Fruit fly (Drosophila melanogaster) whole organism, embryonic: ENCODE data around the gene CG4914.

Experiments
- CG10321 ChIP-seq: fragments of 200-800 bp; sonication (Bioruptor generic); IDR thresholded peaks from 2 replicates; pipeline ENCODE4 v1.3.6; 2022; ENCODE audit warnings: missing biosample characterization, missing genetic modification characterization
- CG10366 ChIP-seq: fragments of 200-800 bp; sonication (Bioruptor generic); IDR thresholded peaks from 2 replicates; pipeline ENCODE4 v1.3.6; 2022; ENCODE audit warnings: missing biosample characterization, missing genetic modification characterization
- CG10431 ChIP-seq: fragments of 200-800 bp; sonication (Bioruptor generic); optimal IDR thresholded peaks from 3 replicates; lab custom pipeline; 2018; ENCODE audit warnings: missing biosample characterization, mild to moderate bottlenecking, missing genetic modification characterization
- CG11504 ChIP-seq: fragments of 200-800 bp; sonication (Bioruptor generic); optimal IDR thresholded peaks from 3 replicates; lab custom pipeline; 2019; ENCODE audit warnings: missing biosample characterization, mild to moderate bottlenecking, missing genetic modification characterization, moderate library complexity
- CG11560 ChIP-seq: fragments of 200-800 bp; sonication (Bioruptor generic); IDR thresholded peaks from 3 replicates; pipeline ENCODE4 v1.3.6; 2022; ENCODE audit warnings: missing biosample characterization, missing genetic modification characterization
- CG12155 ChIP-seq: fragments of 200-800 bp; sonication (Bioruptor generic); optimal IDR thresholded peaks from 3 replicates; lab custom pipeline; 2016; ENCODE audit warnings: missing biosample characterization, missing genetic modification characterization
- CG12391 ChIP-seq: fragments of 200-800 bp; sonication (Bioruptor generic); optimal IDR thresholded peaks from 3 replicates; lab custom pipeline; 2018; ENCODE audit warnings: missing biosample characterization, mild to moderate bottlenecking, missing genetic modification characterization, moderate library complexity
- CG15073 ChIP-seq: fragments of 200-800 bp; sonication (Bioruptor generic); optimal IDR thresholded peaks from 2 replicates; lab custom pipeline; 2016; ENCODE audit warnings: missing biosample characterization, missing genetic modification characterization
- CG15601 ChIP-seq: fragments of 200-800 bp; sonication (Bioruptor generic); optimal IDR thresholded peaks from 3 replicates; lab custom pipeline; 2019; ENCODE audit warnings: missing biosample characterization, mild to moderate bottlenecking, missing genetic modification characterization, moderate library complexity
- CG17359 ChIP-seq: fragments of 200-800 bp; sonication (Bioruptor generic); optimal IDR thresholded peaks from 3 replicates; lab custom pipeline; 2018; ENCODE audit warnings: missing biosample characterization, mild to moderate bottlenecking, missing genetic modification characterization, moderate library complexity
- CG17568 ChIP-seq: fragments of 200-800 bp; sonication (Bioruptor generic); optimal IDR thresholded peaks from 2 replicates; lab custom pipeline; 2018; ENCODE audit warnings: missing biosample characterization, mild to moderate bottlenecking, missing genetic modification characterization, moderate library complexity
- CG2712 ChIP-seq: fragments of 200-800 bp; optimal IDR thresholded peaks from 3 replicates; lab custom pipeline; 2019; ENCODE audit warnings: missing biosample characterization, mild to moderate bottlenecking, missing genetic modification characterization, moderate library complexity
- CG2889 ChIP-seq: fragments of 200-800 bp; sonication (Bioruptor generic); IDR thresholded peaks from 3 replicates; pipeline ENCODE4 v1.3.6; 2022; ENCODE audit warnings: missing biosample characterization, missing genetic modification characterization
- CG32532 ChIP-seq: fragments of 200-800 bp; sonication (Bioruptor generic); IDR thresholded peaks from 2 replicates; pipeline ENCODE4 v1.3.6; 2022; ENCODE audit warnings: missing biosample characterization, missing genetic modification characterization
- CG7839 ChIP-seq: fragments of 200-800 bp; sonication (Bioruptor generic); optimal IDR thresholded peaks from 3 replicates; lab custom pipeline; 2018; ENCODE audit warnings: missing biosample characterization, mild to moderate bottlenecking, missing genetic modification characterization, moderate library complexity
- CG8281 ChIP-seq: fragments of 200-800 bp; sonication (Bioruptor generic); optimal IDR thresholded peaks from 2 replicates; lab custom pipeline; 2018; ENCODE audit warnings: missing biosample characterization, mild to moderate bottlenecking, missing genetic modification characterization, moderate library complexity
- CG9609 ChIP-seq: fragments of 200-800 bp; sonication (Bioruptor generic); optimal IDR thresholded peaks from 3 replicates; lab custom pipeline; 2016; ENCODE audit warnings: missing biosample characterization, missing genetic modification characterization
- CG9876 ChIP-seq: fragments of 200-800 bp; sonication (Bioruptor generic); optimal IDR thresholded peaks from 2 replicates; lab custom pipeline; 2016; ENCODE audit warnings: missing biosample characterization, missing genetic modification characterization
- CTCF ChIP-seq: fragments of 200-800 bp; sonication (Bioruptor generic); optimal IDR thresholded peaks from 2 replicates; lab custom pipeline; 2017; ENCODE audit warnings: missing biosample characterization, mild to moderate bottlenecking, missing genetic modification characterization, moderate library complexity
- Dip2 ChIP-seq: fragments of 200-800 bp; sonication (Bioruptor generic); IDR thresholded peaks from 2 replicates; pipeline ENCODE4 v1.3.6; 2022; ENCODE audit warnings: missing biosample characterization, missing genetic modification characterization
- Fer2 ChIP-seq: fragments of 200-800 bp; sonication (Bioruptor generic); optimal IDR thresholded peaks from 2 replicates; lab custom pipeline; 2018; ENCODE audit warnings: missing biosample characterization, mild to moderate bottlenecking, missing genetic modification characterization, moderate library complexity
- GATAe ChIP-seq: fragments of 200-800 bp; sonication (Bioruptor generic); conservative IDR thresholded peaks from 2 replicates; pipeline ENCODE4 v1.3.6; 2022; ENCODE audit warnings: missing biosample characterization, missing genetic modification characterization
- H15 ChIP-seq: fragments of 200-800 bp; sonication (Bioruptor generic); IDR thresholded peaks from 3 replicates; pipeline ENCODE4 v1.3.6; 2022; ENCODE audit warnings: missing biosample characterization, missing genetic modification characterization
- HHEX ChIP-seq: fragments of 200-800 bp; sonication (Bioruptor generic); optimal IDR thresholded peaks from 3 replicates; lab custom pipeline; 2017; ENCODE audit warnings: missing biosample characterization, mild to moderate bottlenecking, missing genetic modification characterization, missing genetic modification reagents
- HLH4C ChIP-seq: fragments of 200-800 bp; sonication (Bioruptor generic); IDR thresholded peaks from 3 replicates; pipeline ENCODE4 v1.3.6; 2022; ENCODE audit warnings: missing biosample characterization, missing genetic modification characterization; ENCODE audit not compliant: partially characterized antibody
- Kr ChIP-seq: fragments of 200-800 bp; sonication (Bioruptor generic); optimal IDR thresholded peaks from 2 replicates; lab custom pipeline; 2017; ENCODE audit warnings: missing biosample characterization, mild to moderate bottlenecking, missing genetic modification characterization
- Mrtf ChIP-seq: fragments of 200-800 bp; sonication (Bioruptor generic); IDR thresholded peaks from 3 replicates; pipeline ENCODE4 v1.3.6; 2022; ENCODE audit warnings: missing biosample characterization, missing genetic modification characterization
- Pdp1 ChIP-seq, 2 experiments: fragments of 200-800 bp; sonication (Bioruptor generic); optimal IDR thresholded peaks; 3 replicates each; lab custom pipeline; 2016; ENCODE audit warnings: missing biosample characterization in 2 of 2, missing genetic modification characterization in 2 of 2, mild to moderate bottlenecking in 1 of 2, moderate library complexity in 1 of 2
- TFAM ChIP-seq: fragments of 200-800 bp; sonication (Bioruptor generic); optimal IDR thresholded peaks from 2 replicates; lab custom pipeline; 2017; ENCODE audit warnings: missing biosample characterization, missing genetic modification characterization, inconsistent platforms
- Vsx1 ChIP-seq: fragments of 200-800 bp; sonication (Bioruptor generic); optimal IDR thresholded peaks from 2 replicates; lab custom pipeline; 2017; ENCODE audit warnings: missing biosample characterization, mild to moderate bottlenecking, missing genetic modification characterization, missing genetic modification reagents
- abd-A ChIP-seq: fragments of 200-800 bp; sonication (Bioruptor generic); optimal IDR thresholded peaks from 3 replicates; lab custom pipeline; 2019; ENCODE audit warnings: missing biosample characterization, mild to moderate bottlenecking, missing genetic modification characterization, moderate library complexity
- cad ChIP-seq: fragments of >200 bp; optimal IDR thresholded peaks from 2 replicates; lab custom pipeline; 2017; ENCODE audit warnings: missing biosample characterization, missing genetic modification characterization
- cas ChIP-seq: fragments of 200-800 bp; sonication (Bioruptor generic); IDR thresholded peaks from 2 replicates; pipeline ENCODE4 v1.3.6; 2022; ENCODE audit warnings: missing biosample characterization, missing genetic modification characterization
- crp ChIP-seq, 2 experiments: fragments of 200-800 bp; sonication (Bioruptor generic); optimal IDR thresholded peaks; 2 replicates in 1 of 2; 3 replicates in 1 of 2; lab custom pipeline; 2017; ENCODE audit warnings: missing biosample characterization in 2 of 2, missing genetic modification characterization in 2 of 2, mild to moderate bottlenecking in 1 of 2, moderate library complexity in 1 of 2
- dmrt99B ChIP-seq: fragments of 200-800 bp; sonication (Bioruptor generic); optimal IDR thresholded peaks from 2 replicates; lab custom pipeline; 2018; ENCODE audit warnings: missing biosample characterization, mild to moderate bottlenecking, missing genetic modification characterization, moderate library complexity
- exex ChIP-seq: fragments of 200-800 bp; sonication (Bioruptor generic); optimal IDR thresholded peaks from 4 replicates; lab custom pipeline; 2018; ENCODE audit warnings: missing biosample characterization, mild to moderate bottlenecking, missing genetic modification characterization, moderate library complexity
- grn ChIP-seq: fragments of 200-800 bp; sonication (Bioruptor generic); optimal IDR thresholded peaks from 3 replicates; lab custom pipeline; 2017; ENCODE audit warnings: missing biosample characterization, missing genetic modification characterization
- jumu ChIP-seq: fragments of 200-800 bp; sonication (Bioruptor generic); optimal IDR thresholded peaks from 3 replicates; lab custom pipeline; 2016; ENCODE audit warnings: missing biosample characterization, missing genetic modification characterization
- kah ChIP-seq: fragments of 200-800 bp; sonication (Bioruptor generic); optimal IDR thresholded peaks from 2 replicates; lab custom pipeline; 2018; ENCODE audit warnings: missing biosample characterization, mild to moderate bottlenecking, missing genetic modification characterization
- ken ChIP-seq: fragments of 200-800 bp; sonication (Bioruptor generic); IDR thresholded peaks from 3 replicates; pipeline ENCODE4 v1.3.6; 2022; ENCODE audit warnings: missing biosample characterization, missing genetic modification characterization
- lmd ChIP-seq: fragments of 200-800 bp; sonication (Bioruptor generic); IDR thresholded peaks from 2 replicates; pipeline ENCODE4 v1.3.6; 2022; ENCODE audit warnings: missing biosample characterization, missing genetic modification characterization
- mam ChIP-seq: fragments of 200-800 bp; sonication (Bioruptor generic); optimal IDR thresholded peaks from 3 replicates; lab custom pipeline; 2016; ENCODE audit warnings: missing biosample characterization, missing genetic modification characterization
- pan ChIP-seq, 4 experiments: fragments of >200 bp in 3 of 4; fragments of 200-800 bp in 1 of 4; sonication (Bioruptor generic) in 1 of 4; optimal IDR thresholded peaks in 3 of 4; IDR thresholded peaks in 1 of 4; 2 replicates each; pipeline versions ENCODE4 v1.3.6 to Lab custom; 2017 to 2022; ENCODE audit warnings: missing biosample characterization in 2 of 4, missing genetic modification characterization in 2 of 4, mixed read lengths in 1 of 4
- pb ChIP-seq: fragments of 200-800 bp; sonication (Bioruptor generic); optimal IDR thresholded peaks from 3 replicates; lab custom pipeline; 2016; ENCODE audit warnings: missing biosample characterization, missing genetic modification characterization
- row ChIP-seq: fragments of 200-800 bp; sonication (Bioruptor generic); IDR thresholded peaks from 3 replicates; pipeline ENCODE4 v1.3.6; 2022; ENCODE audit warnings: missing biosample characterization, missing genetic modification characterization
- sd ChIP-seq: fragments of 200-800 bp; sonication (Bioruptor generic); optimal IDR thresholded peaks from 3 replicates; lab custom pipeline; 2018; ENCODE audit warnings: missing biosample characterization, mild to moderate bottlenecking, missing genetic modification characterization, moderate library complexity
- sima ChIP-seq: fragments of 200-800 bp; sonication (Bioruptor generic); optimal IDR thresholded peaks from 2 replicates; lab custom pipeline; 2016; ENCODE audit warnings: missing biosample characterization, missing genetic modification characterization
- slp2 ChIP-seq: fragments of 200-800 bp; sonication (Bioruptor generic); optimal IDR thresholded peaks from 2 replicates; lab custom pipeline; 2016; ENCODE audit warnings: missing biosample characterization, missing genetic modification characterization
- sqz ChIP-seq: fragments of 200-800 bp; sonication (Bioruptor generic); optimal IDR thresholded peaks from 3 replicates; lab custom pipeline; 2018; ENCODE audit warnings: missing biosample characterization, mild to moderate bottlenecking, missing genetic modification characterization
- stwl ChIP-seq: fragments of 200-800 bp; sonication (Bioruptor generic); optimal IDR thresholded peaks from 3 replicates; lab custom pipeline; 2018; ENCODE audit warnings: missing biosample characterization, mild to moderate bottlenecking, missing genetic modification characterization, moderate library complexity
- zfh1 ChIP-seq: fragments of 200-800 bp; sonication (Bioruptor generic); IDR thresholded peaks from 3 replicates; pipeline ENCODE4 v1.3.6; 2022; ENCODE audit warnings: missing biosample characterization, missing genetic modification characterization

Gene CG4914

DNA sequence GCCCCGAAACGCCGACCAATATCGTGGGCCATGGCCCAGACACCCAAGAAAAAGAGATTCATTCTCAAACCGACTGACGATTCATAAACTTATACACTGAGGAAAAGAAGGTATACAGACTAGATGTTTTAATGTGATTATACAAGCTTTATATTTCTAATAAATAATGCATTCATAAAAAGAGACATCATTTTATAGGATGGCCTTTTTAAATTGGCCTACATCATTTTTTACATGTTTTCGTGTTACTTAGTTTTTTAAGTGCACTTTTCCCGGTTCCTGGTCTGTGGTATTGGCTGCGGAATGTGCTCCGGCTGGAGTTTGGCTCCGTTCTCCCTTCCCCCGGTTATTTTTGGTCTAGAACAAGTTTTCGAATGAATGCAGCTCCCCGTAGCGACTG lies 25.4 kb downstream of the CG4914 start (continued):
- TF ChIP-seq CG8281 (peak; percentile 49), CTCF (peak; percentile 14), kah (no peak), sd (tag; lab: Kevin White, UChicago) (peak; percentile 78), cad (GFP tag; lab: Kevin White, UChicago) (no peak), crp (GFP tag; optimal IDR thresholded peaks at IDR 0.05; lab: Kevin White, UChicago) (peak in 1 of 2 experiments; percentile 1), CG12155 (peak; percentile 67), pb (GFP tag; lab: Kevin White, UChicago) (no peak), CG2712 (tag; lab: Kevin White, UChicago) (peak; percentile 96), CG9876 (GFP tag; lab: Kevin White, UChicago) (peak; percentile 9), Mrtf (no peak; the same call in 2 of the 3 replicates), sima (GFP tag; lab: Kevin White, UChicago) (peak; percentile 32), mam (GFP tag; lab: Kevin White, UChicago) (peak; percentile 56), lmd (GFP tag; lab: Robert Waterston, UW) (peak; percentile 60), CG10321 (GFP tag; lab: Robert Waterston, UW) (no peak), H15 (GFP tag; lab: Robert Waterston, UW) (peak; percentile 50; the same call in 1 of the 3 replicates), Dip2 (no peak), CG2889 (0 out of 3 replicates have a peak, but pooled peaks have one; percentile 15), cas (GFP tag; lab: Robert Waterston, UW) (0 out of 2 replicates have a peak, but pooled peaks have one; percentile 22), Fer2 (tag; lab: Kevin White, UChicago) (no peak), zfh1 (GFP tag; lab: Robert Waterston, UW) (peak; percentile 77; the same call in 2 of the 3 replicates), CG15073 (no peak), HHEX (GFP tag; lab: Kevin White, UChicago) (peak; percentile 60), TFAM (GFP tag; lab: Kevin White, UChicago) (no peak), CG11560 (no peak), Kr (no peak)

DNA sequence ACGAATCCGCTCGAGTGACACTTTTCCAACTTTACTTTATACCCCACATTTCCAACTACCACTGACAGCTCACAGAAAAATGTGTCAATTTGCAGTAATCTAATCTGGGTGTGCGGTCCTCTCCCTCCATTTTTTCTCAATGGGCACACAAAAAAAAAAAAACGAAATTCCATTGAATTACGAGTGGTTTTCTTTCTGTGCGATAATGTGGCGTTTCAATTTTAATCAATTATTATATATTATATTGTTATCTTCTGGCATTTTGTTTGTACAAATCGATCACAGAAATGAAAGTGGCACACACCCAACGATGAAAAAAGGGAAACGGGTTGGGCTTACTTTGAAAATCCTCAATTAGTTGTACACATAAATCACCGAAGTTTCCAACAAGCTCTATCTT lies 27.6 kb downstream of the CG4914 start:
- TF ChIP-seq CG15601 (tag; lab: Kevin White, UChicago) (peak; percentile 25), row (0 out of 3 replicates have a peak, but pooled peaks have one; percentile 11), CG10431 (GFP tag; lab: Kevin White, UChicago) (peak; percentile 13), pan (optimal IDR thresholded peaks at IDR 0.05; lab: Kevin White, UChicago) (no peak), pan (GFP tag; optimal IDR thresholded peaks at IDR 0.05 in 1 of 2, IDR thresholded peaks at IDR 0.05 in 1 of 2) (no peak), jumu (no peak), CG17568 (GFP tag; lab: Kevin White, UChicago) (no peak), CG2712 (tag; lab: Kevin White, UChicago) (peak; percentile 2), CG11504 (tag; lab: Kevin White, UChicago) (peak; percentile 1), GATAe (peak; percentile 60), CG10366 (no peak), abd-A (tag; lab: Kevin White, UChicago) (no peak), CG7839 (tag; lab: Kevin White, UChicago) (peak; percentile 4), CG17359 (peak; percentile 14), slp2 (GFP tag; lab: Kevin White, UChicago) (no peak), CG9609 (no peak), sqz (peak; percentile 82), exex (tag; lab: Kevin White, UChicago) (peak; percentile 85), CG32532 (no peak), dmrt99B (tag; lab: Kevin White, UChicago) (no peak), Vsx1 (GFP tag; lab: Kevin White, UChicago) (peak; percentile 32), CG12391 (peak; percentile 5), HLH4C (no peak), grn (peak; percentile 62), sd (tag; lab: Kevin White, UChicago) (peak; percentile 92), Pdp1 (GFP tag; optimal IDR thresholded peaks at IDR 0.05; lab: Kevin White, UChicago) (peak in 1 of 2 experiments; percentile 18), ken (GFP tag; lab: Robert Waterston, UW) (no peak), stwl (tag; lab: Kevin White, UChicago) (no peak)
